Worm (Caenorhabditis elegans) whole organism, L1 larva: ENCODE results near the gene srz-12.
A peak's percentile ranks its signal among the peaks of the same experiment; 100 is the strongest.

Experiments
- alr-1 ChIP-seq: fragments of 200-800 bp; sonication (Bioruptor generic); optimal IDR thresholded peaks from 2 replicates; lab custom pipeline; 2018; ENCODE audit warnings: borderline replicate concordance, mild to moderate bottlenecking, missing genetic modification characterization, missing compliant biosample characterization
- ama-1 ChIP-seq: fragments of 150-350 bp; optimal IDR thresholded peaks from 2 replicates; lab custom pipeline; 2014
- ceh-82 ChIP-seq, 3 experiments: fragments of 150-350 bp in 1 of 3; sonication (generic microtip) in 2 of 3; optimal IDR thresholded peaks; 2 replicates each; lab custom pipeline; 2014 to 2017; ENCODE audit warnings: missing biosample characterization in 3 of 3, missing genetic modification characterization in 3 of 3
- ces-1 ChIP-seq: fragments of 150-350 bp; optimal IDR thresholded peaks from 2 replicates; lab custom pipeline; 2014; ENCODE audit warnings: missing biosample characterization, missing genetic modification reagents, missing genetic modification characterization
- dsc-1 ChIP-seq: sonication (generic microtip); optimal IDR thresholded peaks from 2 replicates; lab custom pipeline; 2016; ENCODE audit warnings: mild to moderate bottlenecking, missing genetic modification characterization, missing compliant biosample characterization
- elt-2 ChIP-seq: sonication (generic microtip); optimal IDR thresholded peaks from 2 replicates; lab custom pipeline; 2016; ENCODE audit warnings: missing genetic modification characterization, mild to moderate bottlenecking, inconsistent platforms, missing compliant biosample characterization, missing genetic modification reagents
- elt-3 ChIP-seq, 6 experiments: fragments of 150-350 bp in 1 of 6; sonication (generic microtip); optimal IDR thresholded peaks; 2 replicates each; lab custom pipeline; 2017 to 2018; ENCODE audit warnings: missing biosample characterization in 6 of 6, missing genetic modification characterization in 6 of 6, inconsistent platforms in 1 of 6
- jun-1 ChIP-seq: fragments of 150-350 bp; optimal IDR thresholded peaks from 2 replicates; lab custom pipeline; 2014; ENCODE audit warnings: missing biosample characterization, missing genetic modification reagents, missing genetic modification characterization
- mef-2 ChIP-seq: fragments of 150-350 bp; optimal IDR thresholded peaks from 2 replicates; lab custom pipeline; 2014; ENCODE audit warnings: missing biosample characterization, missing genetic modification characterization
- nhr-28 ChIP-seq: fragments of 150-350 bp; optimal IDR thresholded peaks from 2 replicates; lab custom pipeline; 2014; ENCODE audit warnings: missing biosample characterization, missing genetic modification characterization
- pqm-1 ChIP-seq: sonication (generic microtip); optimal IDR thresholded peaks from 3 replicates; lab custom pipeline; 2017; ENCODE audit warnings: missing biosample characterization, missing genetic modification characterization
- tbx-2 ChIP-seq: sonication (generic microtip); optimal IDR thresholded peaks from 2 replicates; lab custom pipeline; 2016; ENCODE audit warnings: missing genetic modification characterization, missing compliant biosample characterization
- unc-62 ChIP-seq: fragments of 150-350 bp; optimal IDR thresholded peaks from 2 replicates; lab custom pipeline; 2014; ENCODE audit warnings: missing biosample characterization, missing genetic modification reagents, missing genetic modification characterization
- ztf-4 ChIP-seq: fragments of 150-350 bp; optimal IDR thresholded peaks from 2 replicates; lab custom pipeline; 2014; ENCODE audit warnings: missing biosample characterization, missing genetic modification characterization

DNA sequence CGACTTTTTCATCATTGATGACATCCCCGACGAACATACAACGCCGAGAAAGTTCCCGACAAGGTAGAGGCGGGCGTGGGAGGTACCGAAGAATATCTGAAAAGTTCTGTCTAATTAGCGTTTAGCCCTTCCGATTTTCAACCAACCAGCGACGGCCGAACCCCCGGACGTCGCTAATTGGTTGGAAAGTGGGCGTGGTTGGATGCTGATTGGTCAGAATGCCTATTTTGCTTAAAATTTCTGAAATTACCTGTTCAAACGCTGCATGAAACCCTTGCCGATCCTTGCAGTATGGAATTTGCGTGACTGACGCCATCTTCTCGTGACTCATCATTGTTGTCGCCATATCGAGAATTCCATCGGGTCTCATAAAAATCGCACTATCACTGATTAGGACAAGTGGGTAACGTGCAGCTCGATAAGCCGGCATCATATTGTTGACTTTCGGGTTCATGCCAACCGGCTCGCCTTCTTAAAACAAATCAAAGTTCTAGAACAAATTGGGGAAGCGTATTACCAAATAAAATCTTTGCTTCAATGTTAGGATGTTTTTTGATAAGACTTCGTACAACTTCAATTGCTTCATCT lies 25.3 kb upstream of the srz-12 start:
- TF ChIP-seq tbx-2 (tag; lab: Kevin White, UChicago), result no peak
- no peak for TF ChIP-seq unc-62 (GFP tag; lab: Kevin White, UChicago)
- TF ChIP-seq ama-1 (lab: Kevin White, UChicago), result no peak
- no peak for TF ChIP-seq nhr-28 (tag; lab: Kevin White, UChicago)
- TF ChIP-seq jun-1 (tag; lab: Kevin White, UChicago), result no peak
- TF ChIP-seq elt-3 (tag; optimal IDR thresholded peaks at IDR 0.05; lab: Kevin White, UChicago), result no peak
- peak; percentile 87 for TF ChIP-seq elt-2 (tag; lab: Kevin White, UChicago)
- TF ChIP-seq mef-2, result no peak
- no peak for TF ChIP-seq alr-1 (tag; lab: Kevin White, UChicago)
- no peak for TF ChIP-seq ceh-82 (tag; optimal IDR thresholded peaks at IDR 0.05; lab: Kevin White, UChicago)
- TF ChIP-seq ztf-4 (tag; lab: Kevin White, UChicago), result no peak
- no peak for TF ChIP-seq ces-1 (GFP tag; lab: Kevin White, UChicago)
- no peak for TF ChIP-seq pqm-1 (tag; lab: Kevin White, UChicago)
- TF ChIP-seq dsc-1 (tag; lab: Kevin White, UChicago), result no peak
